Worm (Caenorhabditis elegans) whole organism, L4 larva: ENCODE results near the gene R05F9.11.

Source experiments
- R02D3.7 ChIP-seq: fragments of 150-350 bp; sonication (generic microtip); optimal IDR thresholded peaks from 3 replicates; lab custom pipeline; 2014; ENCODE audit warnings: missing biosample characterization, missing genetic modification characterization
- Y48G9A.11 ChIP-seq: fragments of 200-800 bp; sonication (Bioruptor generic); IDR thresholded peaks from 2 replicates; pipeline ENCODE4 v1.3.6; 2022; ENCODE audit warnings: missing genetic modification reagents, missing genetic modification characterization, missing compliant biosample characterization
- attf-4 ChIP-seq: sonication (generic microtip); optimal IDR thresholded peaks from 3 replicates; lab custom pipeline; 2017; ENCODE audit warnings: missing biosample characterization, missing genetic modification characterization
- zag-1 ChIP-seq: fragments of 150-350 bp; optimal IDR thresholded peaks from 2 replicates; lab custom pipeline; 2014; ENCODE audit warnings: missing biosample characterization, missing genetic modification characterization

- no peak for TF ChIP-seq zag-1 (tag; lab: Kevin White, UChicago)
- TF ChIP-seq Y48G9A.11 (GFP tag; lab: Robert Waterston, UW): no peak
- TF ChIP-seq R02D3.7 (tag; lab: Kevin White, UChicago): no peak
- no peak for TF ChIP-seq attf-4 (tag; lab: Kevin White, UChicago)
Measured at ce11 chrII:4876091-4876490, 37.9 kb downstream of the R05F9.11 start, which contains the start of gene F11G11.13.
